Fruit fly (Drosophila melanogaster) whole organism, embryonic: Measurements from ENCODE around the gene CG31321.

Experiments used
- Atf6 ChIP-seq: fragments of 200-800 bp; sonication (Bioruptor generic); IDR thresholded peaks from 2 replicates; pipeline ENCODE4 v1.3.6; 2022; ENCODE audit warnings: missing biosample characterization, missing genetic modification characterization
- Blimp-1 ChIP-seq: fragments of 200-800 bp; sonication (Bioruptor generic); optimal IDR thresholded peaks from 3 replicates; lab custom pipeline; 2018; ENCODE audit warnings: missing biosample characterization, missing genetic modification characterization, mild to moderate bottlenecking, moderate library complexity, missing genetic modification reagents
- CG11085 ChIP-seq: fragments of 200-800 bp; sonication (Bioruptor generic); IDR thresholded peaks from 2 replicates; pipeline ENCODE4 v1.3.6; 2022; ENCODE audit warnings: missing biosample characterization, missing genetic modification characterization
- CG12769 ChIP-seq: fragments of 200-800 bp; sonication (Bioruptor generic); optimal IDR thresholded peaks from 2 replicates; lab custom pipeline; 2019; ENCODE audit warnings: missing biosample characterization, mild to moderate bottlenecking, missing genetic modification characterization, moderate library complexity
- CG13296 ChIP-seq: fragments of 200-800 bp; sonication (Bioruptor generic); optimal IDR thresholded peaks from 3 replicates; lab custom pipeline; 2018; ENCODE audit warnings: missing biosample characterization, mild to moderate bottlenecking, missing genetic modification characterization
- CG14050 ChIP-seq: fragments of 200-800 bp; sonication (Bioruptor generic); IDR thresholded peaks from 3 replicates; pipeline ENCODE4 v1.3.6; 2022; ENCODE audit warnings: missing biosample characterization, missing genetic modification characterization
- CG14710 ChIP-seq: fragments of 200-800 bp; sonication (Bioruptor generic); optimal IDR thresholded peaks from 3 replicates; lab custom pipeline; 2019; ENCODE audit warnings: missing biosample characterization, mild to moderate bottlenecking, missing genetic modification characterization, moderate library complexity
- CG1647 ChIP-seq: fragments of 200-800 bp; sonication (Bioruptor generic); optimal IDR thresholded peaks from 3 replicates; lab custom pipeline; 2016; ENCODE audit warnings: missing biosample characterization, missing genetic modification characterization
- CG17186 ChIP-seq: fragments of 200-800 bp; sonication (Bioruptor generic); optimal IDR thresholded peaks from 3 replicates; lab custom pipeline; 2017; ENCODE audit warnings: missing biosample characterization, missing genetic modification reagents, missing genetic modification characterization
- CG18764 ChIP-seq: fragments of 200-800 bp; sonication (Bioruptor generic); optimal IDR thresholded peaks from 3 replicates; lab custom pipeline; 2016; ENCODE audit warnings: missing biosample characterization, missing genetic modification characterization
- CG3163 ChIP-seq: fragments of 200-800 bp; sonication (Bioruptor generic); optimal IDR thresholded peaks from 3 replicates; lab custom pipeline; 2016; ENCODE audit warnings: missing biosample characterization, missing genetic modification characterization
- CG33213 ChIP-seq: fragments of 200-800 bp; sonication (Bioruptor generic); optimal IDR thresholded peaks from 3 replicates; lab custom pipeline; 2016; ENCODE audit warnings: missing biosample characterization, missing genetic modification characterization
- CG42726 ChIP-seq: fragments of 200-800 bp; sonication (Bioruptor generic); IDR thresholded peaks from 2 replicates; pipeline ENCODE4 v1.3.6; 2022; ENCODE audit warnings: missing biosample characterization, missing genetic modification characterization; ENCODE audit not compliant: partially characterized antibody
- CG4328 ChIP-seq: fragments of 200-800 bp; sonication (Bioruptor generic); optimal IDR thresholded peaks from 3 replicates; lab custom pipeline; 2017; ENCODE audit warnings: missing biosample characterization, missing genetic modification reagents, missing genetic modification characterization
- CG4730 ChIP-seq: fragments of 200-800 bp; sonication (Bioruptor generic); IDR thresholded peaks from 2 replicates; pipeline ENCODE4 v1.3.6; 2022; ENCODE audit warnings: missing biosample characterization, missing genetic modification characterization
- CG6654 ChIP-seq: fragments of 200-800 bp; sonication (Bioruptor generic); optimal IDR thresholded peaks from 2 replicates; lab custom pipeline; 2017; ENCODE audit warnings: missing biosample characterization, mild to moderate bottlenecking, missing genetic modification characterization
- CG8765 ChIP-seq: fragments of 200-800 bp; sonication (Bioruptor generic); IDR thresholded peaks from 2 replicates; pipeline ENCODE4 v1.3.6; 2022; ENCODE audit warnings: missing biosample characterization, missing genetic modification characterization
- CG8944 ChIP-seq: fragments of 200-800 bp; sonication (Bioruptor generic); optimal IDR thresholded peaks from 3 replicates; lab custom pipeline; 2016; ENCODE audit warnings: missing biosample characterization, missing genetic modification characterization
- Camta ChIP-seq: fragments of 200-800 bp; sonication (Bioruptor generic); optimal IDR thresholded peaks from 2 replicates; lab custom pipeline; 2016; ENCODE audit warnings: missing biosample characterization, missing genetic modification characterization
- Dbx ChIP-seq: fragments of 200-800 bp; sonication (Bioruptor generic); IDR thresholded peaks from 3 replicates; pipeline ENCODE4 v1.3.6; 2022; ENCODE audit warnings: missing biosample characterization, missing genetic modification characterization
- Dll ChIP-seq: fragments of 200-800 bp; sonication (Bioruptor generic); IDR thresholded peaks from 4 replicates; pipeline ENCODE4 v1.3.6; 2022; ENCODE audit warnings: missing biosample characterization, missing genetic modification characterization; ENCODE audit not compliant: partially characterized antibody
- Elba2 ChIP-seq: fragments of 200-800 bp; sonication (Bioruptor generic); optimal IDR thresholded peaks from 3 replicates; lab custom pipeline; 2016; ENCODE audit warnings: missing biosample characterization, missing genetic modification characterization
- Fer2 ChIP-seq: fragments of 200-800 bp; sonication (Bioruptor generic); optimal IDR thresholded peaks from 2 replicates; lab custom pipeline; 2018; ENCODE audit warnings: missing biosample characterization, mild to moderate bottlenecking, missing genetic modification characterization, moderate library complexity
- Gsc ChIP-seq: fragments of 200-800 bp; sonication (Bioruptor generic); IDR thresholded peaks from 2 replicates; pipeline ENCODE4 v1.3.6; 2022; ENCODE audit warnings: missing biosample characterization, missing genetic modification characterization
- Kr ChIP-seq: fragments of 200-800 bp; sonication (Bioruptor generic); optimal IDR thresholded peaks from 2 replicates; lab custom pipeline; 2017; ENCODE audit warnings: missing biosample characterization, mild to moderate bottlenecking, missing genetic modification characterization
- NFAT ChIP-seq: fragments of 200-800 bp; sonication (Bioruptor generic); IDR thresholded peaks from 2 replicates; pipeline ENCODE4 v1.3.6; 2022; ENCODE audit warnings: missing biosample characterization, missing genetic modification characterization
- Neu2 ChIP-seq: fragments of 200-800 bp; sonication (Bioruptor generic); optimal IDR thresholded peaks from 3 replicates; lab custom pipeline; 2016; ENCODE audit warnings: missing biosample characterization, missing genetic modification characterization, borderline replicate concordance
- Nf-YC ChIP-seq: fragments of 200-800 bp; optimal IDR thresholded peaks from 3 replicates; lab custom pipeline; 2019; ENCODE audit warnings: missing biosample characterization, mild to moderate bottlenecking, missing genetic modification characterization, moderate library complexity
- Oli ChIP-seq: fragments of 200-800 bp; sonication (Bioruptor generic); optimal IDR thresholded peaks from 2 replicates; lab custom pipeline; 2018; ENCODE audit warnings: missing biosample characterization, mild to moderate bottlenecking, missing genetic modification characterization, moderate library complexity
- Opbp ChIP-seq: fragments of 200-800 bp; sonication (Bioruptor generic); IDR thresholded peaks from 3 replicates; pipeline ENCODE4 v1.3.6; 2022; ENCODE audit warnings: missing biosample characterization, missing genetic modification characterization; ENCODE audit not compliant: partially characterized antibody
- Ravus ChIP-seq: fragments of 200-800 bp; sonication (Bioruptor generic); IDR thresholded peaks from 2 replicates; pipeline ENCODE4 v1.3.6; 2022; ENCODE audit warnings: missing biosample characterization, missing genetic modification characterization
- bsh ChIP-seq, 2 experiments: fragments of 200-800 bp; sonication (Bioruptor generic); optimal IDR thresholded peaks; 2 replicates each; lab custom pipeline; 2017 to 2018; ENCODE audit warnings: mild to moderate bottlenecking in 2 of 2, missing biosample characterization in 2 of 2, missing genetic modification characterization in 2 of 2, moderate library complexity in 1 of 2
- danr ChIP-seq: fragments of 200-800 bp; sonication (Bioruptor generic); IDR thresholded peaks from 2 replicates; pipeline ENCODE4 v1.3.6; 2022; ENCODE audit warnings: missing biosample characterization, missing genetic modification characterization
- exex ChIP-seq: fragments of 200-800 bp; sonication (Bioruptor generic); optimal IDR thresholded peaks from 4 replicates; lab custom pipeline; 2018; ENCODE audit warnings: missing biosample characterization, mild to moderate bottlenecking, missing genetic modification characterization, moderate library complexity
- gcm ChIP-seq: fragments of 200-800 bp; sonication (Bioruptor generic); optimal IDR thresholded peaks from 2 replicates; lab custom pipeline; 2019; ENCODE audit warnings: missing biosample characterization, mild to moderate bottlenecking, missing genetic modification characterization, moderate library complexity
- gsb-n ChIP-seq: fragments of 200-800 bp; sonication (Bioruptor generic); optimal IDR thresholded peaks from 3 replicates; lab custom pipeline; 2018; ENCODE audit warnings: missing biosample characterization, mild to moderate bottlenecking, missing genetic modification characterization
- ham ChIP-seq: fragments of 200-800 bp; sonication (Bioruptor generic); IDR thresholded peaks from 2 replicates; pipeline ENCODE4 v1.3.6; 2022; ENCODE audit warnings: missing biosample characterization, missing genetic modification characterization
- inv ChIP-seq: fragments of 200-800 bp; sonication (Bioruptor generic); IDR thresholded peaks from 2 replicates; pipeline ENCODE4 v1.3.6; 2022; ENCODE audit warnings: missing biosample characterization, missing genetic modification characterization; ENCODE audit not compliant: partially characterized antibody
- jing ChIP-seq: fragments of 200-800 bp; sonication (Bioruptor generic); optimal IDR thresholded peaks from 2 replicates; lab custom pipeline; 2018; ENCODE audit warnings: missing biosample characterization, mild to moderate bottlenecking, missing genetic modification characterization
- lola ChIP-seq, 3 experiments: fragments of >200 bp in 2 of 3; fragments of 200-800 bp in 1 of 3; sonication (Bioruptor generic) in 1 of 3; optimal IDR thresholded peaks; 2 replicates each; lab custom pipeline; 2017 to 2019; ENCODE audit warnings: missing biosample characterization in 3 of 3, missing genetic modification characterization in 3 of 3, mild to moderate bottlenecking in 1 of 3, moderate library complexity in 1 of 3
- mirr ChIP-seq: fragments of 200-800 bp; sonication (Bioruptor generic); optimal IDR thresholded peaks from 3 replicates; lab custom pipeline; 2018; ENCODE audit warnings: missing biosample characterization, mild to moderate bottlenecking, missing genetic modification characterization
- nau ChIP-seq: fragments of 200-800 bp; sonication (Bioruptor generic); optimal IDR thresholded peaks from 3 replicates; lab custom pipeline; 2017; ENCODE audit warnings: missing biosample characterization, mild to moderate bottlenecking, missing genetic modification characterization, missing genetic modification reagents
- pzg ChIP-seq: fragments of 200-800 bp; sonication (Bioruptor generic); optimal IDR thresholded peaks from 3 replicates; lab custom pipeline; 2018; ENCODE audit warnings: missing biosample characterization, mild to moderate bottlenecking, missing genetic modification characterization, moderate library complexity
- scrt ChIP-seq: fragments of 200-800 bp; sonication (Bioruptor generic); optimal IDR thresholded peaks from 2 replicates; lab custom pipeline; 2018; ENCODE audit warnings: missing biosample characterization, mild to moderate bottlenecking, missing genetic modification characterization, moderate library complexity
- slp2 ChIP-seq: fragments of 200-800 bp; sonication (Bioruptor generic); optimal IDR thresholded peaks from 2 replicates; lab custom pipeline; 2016; ENCODE audit warnings: missing biosample characterization, missing genetic modification characterization
- tgo ChIP-seq: fragments of 200-800 bp; sonication (Bioruptor generic); IDR thresholded peaks from 3 replicates; pipeline ENCODE4 v1.3.6; 2022; ENCODE audit warnings: missing biosample characterization, missing genetic modification characterization
- wdn ChIP-seq: fragments of 200-800 bp; sonication (Bioruptor generic); IDR thresholded peaks from 2 replicates; pipeline ENCODE4 v1.3.6; 2022; ENCODE audit warnings: missing biosample characterization, missing genetic modification characterization
- zfh1 ChIP-seq: fragments of 200-800 bp; sonication (Bioruptor generic); IDR thresholded peaks from 3 replicates; pipeline ENCODE4 v1.3.6; 2022; ENCODE audit warnings: missing biosample characterization, missing genetic modification characterization

CG31321 gene

DNA sequence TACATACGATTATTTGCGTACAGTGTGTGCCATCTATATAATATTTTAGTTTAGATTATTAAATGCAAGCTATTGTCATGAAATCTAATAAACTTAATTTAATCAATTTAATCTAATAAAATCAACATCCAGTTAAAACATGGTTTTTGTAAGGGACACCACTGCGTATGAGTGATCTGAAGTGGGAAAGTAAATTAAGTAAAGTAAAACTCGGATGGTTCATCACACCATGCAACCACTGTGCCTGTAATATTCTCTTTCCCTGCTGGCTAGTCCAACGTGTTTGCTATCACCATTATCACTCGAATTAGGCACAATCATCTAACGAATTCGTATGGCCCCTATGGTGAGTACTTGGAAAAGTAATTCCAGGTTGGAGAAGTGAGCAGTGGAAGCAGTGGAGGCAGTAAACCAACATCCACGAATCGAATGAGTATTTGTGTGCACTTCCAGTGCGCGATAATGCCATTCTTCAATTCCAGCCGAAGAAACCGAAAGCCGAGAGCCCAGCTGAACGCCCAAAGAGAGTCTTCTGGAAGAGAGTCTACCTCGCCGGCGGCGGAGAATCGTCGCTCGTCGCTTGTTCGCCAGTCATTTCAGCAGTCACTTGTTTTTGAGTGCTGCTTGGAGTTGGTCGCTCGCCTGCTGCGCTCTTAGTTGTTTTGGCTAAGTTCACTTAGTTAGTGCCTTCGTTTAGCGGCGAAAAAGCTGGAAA is 21.3 kb upstream of the CG31321 start, which contains the start of gene red (continued):
- no peak for TF ChIP-seq Dll (GFP tag; lab: Robert Waterston, UW)
- TF ChIP-seq Neu2 (GFP tag; lab: Kevin White, UChicago): no peak
- peak; percentile 57 for TF ChIP-seq gcm
- no peak for TF ChIP-seq CG42726 (GFP tag; lab: Robert Waterston, UW)
- TF ChIP-seq inv: no peak
- peak; percentile 65 for TF ChIP-seq CG13296
- peak; percentile 28 for TF ChIP-seq Ravus (GFP tag; lab: Robert Waterston, UW)
- no peak for TF ChIP-seq gsb-n (tag; lab: Kevin White, UChicago)
- TF ChIP-seq Oli (tag; lab: Kevin White, UChicago): peak; percentile 75
- peak; percentile 81 for TF ChIP-seq Dbx (GFP tag; lab: Robert Waterston, UW)
- TF ChIP-seq CG11085 (GFP tag; lab: Robert Waterston, UW): 0 out of 2 replicates have a peak, but pooled peaks have one; percentile 38
- TF ChIP-seq wdn (GFP tag; lab: Robert Waterston, UW): peak; percentile 77; the same call in 1 of the 2 replicates
- peak; percentile 54 for TF ChIP-seq NFAT (GFP tag; lab: Robert Waterston, UW)
- TF ChIP-seq mirr (GFP tag; lab: Kevin White, UChicago): peak; percentile 95
- peak; percentile 68 for TF ChIP-seq scrt (GFP tag; lab: Kevin White, UChicago)
- peak; percentile 96 for TF ChIP-seq exex (tag; lab: Kevin White, UChicago)
- peak; percentile 74; the same call in 2 of the 3 replicates for TF ChIP-seq tgo
- TF ChIP-seq Kr (GFP tag; lab: Kevin White, UChicago): no peak
- peak; percentile 16 for TF ChIP-seq CG18764 (GFP tag; lab: Kevin White, UChicago)
- peak; percentile 87 for TF ChIP-seq CG3163 (GFP tag; lab: Kevin White, UChicago)
- TF ChIP-seq CG33213: no peak
- TF ChIP-seq CG8944 (GFP tag; lab: Kevin White, UChicago): peak; percentile 35
- peak; percentile 31 for TF ChIP-seq CG14710 (tag; lab: Kevin White, UChicago)
- peak; percentile 23 for TF ChIP-seq jing (GFP tag; lab: Kevin White, UChicago)
- peak; percentile 59 for TF ChIP-seq Fer2 (tag; lab: Kevin White, UChicago)
- TF ChIP-seq CG17186 (GFP tag; lab: Kevin White, UChicago): no peak
- peak; percentile 88 for TF ChIP-seq CG12769 (tag; lab: Kevin White, UChicago)
- peak; percentile 72 for TF ChIP-seq Blimp-1 (GFP tag; lab: Kevin White, UChicago)
- peak; percentile 51; the same call in 1 of the 2 replicates for TF ChIP-seq ham (GFP tag; lab: Robert Waterston, UW)
- TF ChIP-seq CG6654: no peak
- TF ChIP-seq CG8765 (GFP tag; lab: Robert Waterston, UW): no peak
- peak in 1 of 3 experiments; percentile 35 for TF ChIP-seq lola (GFP tag; optimal IDR thresholded peaks at IDR 0.05; lab: Kevin White, UChicago)
- peak; percentile 36 for TF ChIP-seq Camta (GFP tag; lab: Kevin White, UChicago)
- peak; percentile 65 for TF ChIP-seq zfh1 (GFP tag; lab: Robert Waterston, UW)
- peak; percentile 43 for TF ChIP-seq nau (GFP tag; lab: Kevin White, UChicago)
- TF ChIP-seq Atf6 (GFP tag; lab: Robert Waterston, UW): peak; percentile 84
- TF ChIP-seq CG4730: 0 out of 2 replicates have a peak, but pooled peaks have one; percentile 37
- no peak for TF ChIP-seq CG1647
- TF ChIP-seq Elba2 (GFP tag; lab: Kevin White, UChicago): no peak
- no peak for TF ChIP-seq Gsc (GFP tag; lab: Robert Waterston, UW)
- TF ChIP-seq CG14050 (GFP tag; lab: Robert Waterston, UW): peak; percentile 39; the same call in 2 of the 3 replicates
- no peak for TF ChIP-seq slp2 (GFP tag; lab: Kevin White, UChicago)
- peak; percentile 58; the same call in 1 of the 2 replicates for TF ChIP-seq danr (GFP tag; lab: Robert Waterston, UW)
- peak; percentile 29 for TF ChIP-seq Nf-YC (tag; lab: Kevin White, UChicago)
- TF ChIP-seq Opbp (GFP tag; lab: Robert Waterston, UW): no peak
- TF ChIP-seq bsh (GFP tag; optimal IDR thresholded peaks at IDR 0.05; lab: Kevin White, UChicago): peak in 1 of 2 experiments; percentile 67
- TF ChIP-seq CG4328 (GFP tag; lab: Kevin White, UChicago): no peak
- TF ChIP-seq pzg (GFP tag; lab: Kevin White, UChicago): peak; percentile 5
